Fruit fly (Drosophila melanogaster) whole organism, pupa: ENCODE results near the gene AP-2alpha.

Experiments
- CG10348 ChIP-seq: fragments of 200-800 bp; sonication (Bioruptor generic); IDR thresholded peaks from 2 replicates; pipeline ENCODE4 v1.3.6; 2022; ENCODE audit warnings: missing biosample characterization, missing genetic modification characterization
- CG12605 ChIP-seq: fragments of 200-800 bp; sonication (Bioruptor generic); IDR thresholded peaks from 2 replicates; pipeline ENCODE4 v1.3.6; 2022; ENCODE audit warnings: missing biosample characterization, missing genetic modification characterization
- CG13204 ChIP-seq: fragments of 200-800 bp; sonication (Bioruptor generic); optimal IDR thresholded peaks from 2 replicates; lab custom pipeline; 2018; ENCODE audit warnings: missing biosample characterization, mild to moderate bottlenecking, missing genetic modification characterization, moderate library complexity
- CG14655 ChIP-seq: fragments of 200-800 bp; sonication (Bioruptor generic); optimal IDR thresholded peaks from 3 replicates; lab custom pipeline; 2017; ENCODE audit warnings: mild to moderate bottlenecking, missing biosample characterization, missing genetic modification reagents, missing genetic modification characterization
- CG15710 ChIP-seq: fragments of 200-800 bp; sonication (Bioruptor generic); optimal IDR thresholded peaks from 2 replicates; lab custom pipeline; 2018; ENCODE audit warnings: missing biosample characterization, mild to moderate bottlenecking, missing genetic modification characterization, moderate library complexity
- CG17806 ChIP-seq: fragments of 200-800 bp; sonication (Bioruptor generic); optimal IDR thresholded peaks from 2 replicates; lab custom pipeline; 2018; ENCODE audit warnings: missing biosample characterization, mild to moderate bottlenecking, missing genetic modification characterization, moderate library complexity
- CG32121 ChIP-seq: fragments of 200-800 bp; sonication (Bioruptor generic); IDR thresholded peaks from 2 replicates; pipeline ENCODE4 v1.3.6; 2022; ENCODE audit warnings: missing biosample characterization, missing genetic modification characterization
- CG34367 ChIP-seq: fragments of 200-800 bp; sonication (Bioruptor generic); optimal IDR thresholded peaks from 2 replicates; lab custom pipeline; 2018; ENCODE audit warnings: missing biosample characterization, mild to moderate bottlenecking, missing genetic modification characterization
- CG4496 ChIP-seq: fragments of 200-800 bp; sonication (Bioruptor generic); IDR thresholded peaks from 3 replicates; pipeline ENCODE4 v1.3.6; 2022; ENCODE audit warnings: missing biosample characterization, missing genetic modification characterization
- CG8159 ChIP-seq: fragments of 200-800 bp; sonication (Bioruptor generic); optimal IDR thresholded peaks from 3 replicates; lab custom pipeline; 2018; ENCODE audit warnings: missing biosample characterization, mild to moderate bottlenecking, missing genetic modification characterization, moderate library complexity
- CG8301 ChIP-seq: fragments of 200-800 bp; sonication (Bioruptor generic); optimal IDR thresholded peaks from 2 replicates; lab custom pipeline; 2018; ENCODE audit warnings: missing biosample characterization, mild to moderate bottlenecking, missing genetic modification characterization
- CG9948 ChIP-seq: fragments of 200-800 bp; sonication (Bioruptor generic); optimal IDR thresholded peaks from 2 replicates; lab custom pipeline; 2018; ENCODE audit warnings: missing biosample characterization, mild to moderate bottlenecking, missing genetic modification characterization, moderate library complexity
- D1 ChIP-seq: fragments of 200-800 bp; sonication (Bioruptor generic); optimal IDR thresholded peaks from 2 replicates; lab custom pipeline; 2018; ENCODE audit warnings: missing biosample characterization, mild to moderate bottlenecking, missing genetic modification characterization, moderate library complexity
- EcR ChIP-seq: fragments of 200-800 bp; sonication (Bioruptor generic); optimal IDR thresholded peaks from 3 replicates; lab custom pipeline; 2019; ENCODE audit warnings: missing biosample characterization, missing genetic modification characterization, mild to moderate bottlenecking, moderate library complexity, missing genetic modification reagents
- Ets98B ChIP-seq: fragments of 200-800 bp; sonication (Bioruptor generic); IDR thresholded peaks from 2 replicates; pipeline ENCODE4 v1.3.6; 2022; ENCODE audit warnings: missing biosample characterization, missing genetic modification characterization
- Pif1A ChIP-seq: fragments of 200-800 bp; sonication (Bioruptor generic); optimal IDR thresholded peaks from 3 replicates; lab custom pipeline; 2016; ENCODE audit warnings: missing biosample characterization, missing genetic modification characterization
- Pif1B ChIP-seq: fragments of 200-800 bp; sonication (Bioruptor generic); optimal IDR thresholded peaks from 3 replicates; lab custom pipeline; 2016; ENCODE audit warnings: missing biosample characterization, missing genetic modification characterization
- Snoo ChIP-seq: fragments of 200-800 bp; sonication (Bioruptor generic); optimal IDR thresholded peaks from 3 replicates; lab custom pipeline; 2017; ENCODE audit warnings: missing biosample characterization, mild to moderate bottlenecking, missing genetic modification characterization, inconsistent platforms
- fd96Ca ChIP-seq: fragments of 200-800 bp; sonication (Bioruptor generic); IDR thresholded peaks from 3 replicates; pipeline ENCODE4 v1.3.6; 2022; ENCODE audit warnings: missing biosample characterization, missing genetic modification characterization
- gl ChIP-seq: fragments of 200-800 bp; sonication (Bioruptor generic); optimal IDR thresholded peaks from 2 replicates; lab custom pipeline; 2018; ENCODE audit warnings: missing biosample characterization, mild to moderate bottlenecking, missing genetic modification characterization
- rn ChIP-seq: fragments of 200-800 bp; sonication (Bioruptor generic); IDR thresholded peaks from 2 replicates; pipeline ENCODE4 v1.3.6; 2022; ENCODE audit warnings: missing biosample characterization, missing genetic modification characterization

AP-2alpha gene

DNA sequence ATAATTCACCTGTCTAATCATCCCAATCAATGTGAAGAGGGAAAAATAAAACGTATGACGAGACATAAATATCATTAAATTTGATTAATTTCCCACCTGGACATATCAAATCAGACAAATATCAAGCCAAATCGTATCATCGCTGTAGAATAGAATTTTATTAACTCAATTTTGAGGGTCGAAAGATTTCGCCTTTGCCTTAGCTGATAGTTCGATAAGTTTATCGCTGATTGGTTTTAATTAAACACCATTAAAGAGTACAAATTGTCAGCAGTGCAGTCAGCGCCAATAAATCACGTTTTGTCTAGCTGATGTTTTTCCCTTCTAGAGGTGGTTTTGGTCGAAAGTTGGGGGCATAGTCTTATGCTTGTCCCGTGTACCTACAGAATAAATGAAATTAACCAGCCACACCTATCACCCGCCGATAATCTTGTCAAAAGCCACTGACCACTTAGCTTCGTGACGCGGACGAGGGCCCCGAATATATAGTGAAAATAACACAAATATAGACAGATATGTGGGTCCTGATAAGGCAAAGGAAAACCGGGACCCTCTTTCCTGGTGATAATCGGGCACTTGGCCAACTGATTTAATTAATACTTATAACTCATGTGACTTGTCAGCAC lies 35.6 kb downstream of the AP-2alpha start:
- TF ChIP-seq Pif1B (GFP tag; lab: Kevin White, UChicago) (no peak), CG4496 (no peak), CG8159 (no peak), D1 (tag; lab: Kevin White, UChicago) (no peak), CG17806 (no peak), Pif1A (GFP tag; lab: Kevin White, UChicago) (no peak), CG13204 (GFP tag; lab: Kevin White, UChicago) (no peak), CG8301 (tag; lab: Kevin White, UChicago) (no peak), CG15710 (tag; lab: Kevin White, UChicago) (no peak), CG14655 (GFP tag; lab: Kevin White, UChicago) (no peak), CG9948 (tag; lab: Kevin White, UChicago) (no peak), CG32121 (no peak), EcR (GFP tag; lab: Kevin White, UChicago) (no peak), gl (tag; lab: Kevin White, UChicago) (no peak), fd96Ca (GFP tag; lab: Robert Waterston, UW) (no peak), Ets98B (GFP tag; lab: Robert Waterston, UW) (no peak), CG10348 (GFP tag; lab: Robert Waterston, UW) (no peak), CG12605 (GFP tag; lab: Robert Waterston, UW) (no peak), Snoo (tag; lab: Kevin White, UChicago) (no peak)

DNA sequence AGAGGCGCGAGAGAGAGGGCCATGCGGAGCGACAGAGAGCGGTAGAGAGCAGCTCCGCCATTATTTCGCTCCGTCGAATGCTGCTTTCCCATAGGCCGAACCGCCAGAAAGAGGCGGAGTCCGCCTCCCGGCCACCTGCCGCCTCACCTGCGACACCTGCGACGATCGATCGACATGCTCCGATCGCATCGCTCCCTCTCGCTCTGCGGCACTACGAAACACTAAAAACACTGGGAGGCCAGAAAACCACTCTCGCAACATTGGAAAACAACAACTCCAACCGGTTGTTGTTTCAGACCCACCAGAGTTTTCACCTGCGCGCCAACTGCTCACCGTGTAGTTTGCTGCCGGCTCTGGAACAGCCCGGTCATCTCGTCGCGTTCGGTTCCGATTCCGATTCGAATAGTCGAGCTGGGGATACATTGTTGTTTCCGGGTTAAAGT lies 36.8 kb downstream of the AP-2alpha start, which contains the start of gene al:
TSS of gene al (plus strand) at position 333 of the 443 bp plus-strand sequence.
- TF ChIP-seq CG8159: no peak
- TF ChIP-seq CG14655 (GFP tag; lab: Kevin White, UChicago): no peak
- TF ChIP-seq CG17806: no peak
- TF ChIP-seq CG15710 (tag; lab: Kevin White, UChicago): no peak
- TF ChIP-seq Snoo (tag; lab: Kevin White, UChicago): no peak
- no peak for TF ChIP-seq CG13204 (GFP tag; lab: Kevin White, UChicago)
- no peak for TF ChIP-seq CG10348 (GFP tag; lab: Robert Waterston, UW)
- 0 out of 3 replicates have a peak, but pooled peaks have one; percentile 36 for TF ChIP-seq CG4496
- TF ChIP-seq Ets98B (GFP tag; lab: Robert Waterston, UW): no peak
- TF ChIP-seq fd96Ca (GFP tag; lab: Robert Waterston, UW): no peak
- TF ChIP-seq CG32121: peak; percentile 18; the same call in 1 of the 2 replicates
- TF ChIP-seq D1 (tag; lab: Kevin White, UChicago): no peak
- TF ChIP-seq EcR (GFP tag; lab: Kevin White, UChicago): peak; percentile 18
- TF ChIP-seq rn: no peak
- TF ChIP-seq CG12605 (GFP tag; lab: Robert Waterston, UW): no peak
- TF ChIP-seq CG8301 (tag; lab: Kevin White, UChicago): no peak
- no peak for TF ChIP-seq Pif1A (GFP tag; lab: Kevin White, UChicago)
- no peak for TF ChIP-seq gl (tag; lab: Kevin White, UChicago)
- no peak for TF ChIP-seq Pif1B (GFP tag; lab: Kevin White, UChicago)
- TF ChIP-seq, all 21 proteins: peak for 3

DNA sequence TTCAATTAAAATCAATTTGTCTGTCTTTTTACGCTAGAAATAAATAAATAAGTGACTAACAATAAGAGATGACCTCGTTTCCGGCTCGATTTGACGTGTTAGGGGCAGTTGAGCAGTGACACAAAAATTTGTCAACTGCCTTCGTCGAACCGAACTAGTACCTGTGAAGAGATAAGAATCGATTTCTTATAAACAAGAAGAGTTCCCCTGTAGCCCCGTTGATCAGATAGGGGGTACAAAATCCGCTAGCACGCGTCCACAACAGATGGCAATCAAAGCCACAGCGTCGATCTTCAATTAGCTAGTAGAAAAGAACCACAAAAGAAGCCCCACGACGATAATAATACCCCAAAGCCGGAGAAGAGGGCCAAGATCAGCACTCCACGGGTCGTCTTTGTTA lies 42.8 kb downstream of the AP-2alpha start:
- TF ChIP-seq EcR (GFP tag; lab: Kevin White, UChicago): no peak
- TF ChIP-seq CG14655 (GFP tag; lab: Kevin White, UChicago): no peak
- no peak for TF ChIP-seq CG10348 (GFP tag; lab: Robert Waterston, UW)
- TF ChIP-seq Pif1A (GFP tag; lab: Kevin White, UChicago): no peak
- no peak for TF ChIP-seq CG8301 (tag; lab: Kevin White, UChicago)
- TF ChIP-seq CG13204 (GFP tag; lab: Kevin White, UChicago): no peak
- no peak for TF ChIP-seq CG15710 (tag; lab: Kevin White, UChicago)
- no peak for TF ChIP-seq CG17806
- no peak for TF ChIP-seq rn
- no peak for TF ChIP-seq Snoo (tag; lab: Kevin White, UChicago)
- no peak for TF ChIP-seq Ets98B (GFP tag; lab: Robert Waterston, UW)
- no peak for TF ChIP-seq CG8159
- no peak for TF ChIP-seq gl (tag; lab: Kevin White, UChicago)
- TF ChIP-seq CG12605 (GFP tag; lab: Robert Waterston, UW): no peak

DNA sequence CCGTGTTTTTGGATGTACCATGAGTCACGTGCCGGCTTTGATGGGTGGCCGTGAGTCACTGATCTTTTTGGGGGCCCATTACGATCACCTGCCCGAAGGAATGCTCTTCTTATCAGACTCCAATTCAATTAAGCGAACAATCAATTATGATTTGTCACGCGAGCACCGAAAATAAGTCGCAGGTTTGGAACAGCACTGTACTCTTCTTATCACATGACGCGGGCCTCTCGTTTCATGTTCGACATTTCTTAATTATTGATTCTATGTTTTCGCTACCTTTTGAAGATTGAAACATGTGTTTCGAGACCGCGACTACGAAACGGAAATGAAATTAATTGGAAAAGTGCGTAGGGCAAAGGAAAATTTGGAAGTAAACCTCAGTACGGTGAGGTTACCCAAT lies 44.8 kb downstream of the AP-2alpha start:
- TF ChIP-seq CG8301 (tag; lab: Kevin White, UChicago): no peak
- no peak for TF ChIP-seq CG8159
- TF ChIP-seq rn: no peak
- TF ChIP-seq CG17806: no peak
- TF ChIP-seq CG15710 (tag; lab: Kevin White, UChicago): no peak
- no peak for TF ChIP-seq Pif1A (GFP tag; lab: Kevin White, UChicago)
- no peak for TF ChIP-seq CG13204 (GFP tag; lab: Kevin White, UChicago)
- TF ChIP-seq Pif1B (GFP tag; lab: Kevin White, UChicago): no peak
- no peak for TF ChIP-seq EcR (GFP tag; lab: Kevin White, UChicago)
- no peak for TF ChIP-seq Ets98B (GFP tag; lab: Robert Waterston, UW)
- TF ChIP-seq CG14655 (GFP tag; lab: Kevin White, UChicago): no peak
- TF ChIP-seq fd96Ca (GFP tag; lab: Robert Waterston, UW): no peak
- no peak for TF ChIP-seq D1 (tag; lab: Kevin White, UChicago)
- no peak for TF ChIP-seq gl (tag; lab: Kevin White, UChicago)
- no peak for TF ChIP-seq CG10348 (GFP tag; lab: Robert Waterston, UW)
- no peak for TF ChIP-seq CG34367
- TF ChIP-seq CG12605 (GFP tag; lab: Robert Waterston, UW): no peak
- TF ChIP-seq Snoo (tag; lab: Kevin White, UChicago): no peak
- no peak for TF ChIP-seq CG32121

DNA sequence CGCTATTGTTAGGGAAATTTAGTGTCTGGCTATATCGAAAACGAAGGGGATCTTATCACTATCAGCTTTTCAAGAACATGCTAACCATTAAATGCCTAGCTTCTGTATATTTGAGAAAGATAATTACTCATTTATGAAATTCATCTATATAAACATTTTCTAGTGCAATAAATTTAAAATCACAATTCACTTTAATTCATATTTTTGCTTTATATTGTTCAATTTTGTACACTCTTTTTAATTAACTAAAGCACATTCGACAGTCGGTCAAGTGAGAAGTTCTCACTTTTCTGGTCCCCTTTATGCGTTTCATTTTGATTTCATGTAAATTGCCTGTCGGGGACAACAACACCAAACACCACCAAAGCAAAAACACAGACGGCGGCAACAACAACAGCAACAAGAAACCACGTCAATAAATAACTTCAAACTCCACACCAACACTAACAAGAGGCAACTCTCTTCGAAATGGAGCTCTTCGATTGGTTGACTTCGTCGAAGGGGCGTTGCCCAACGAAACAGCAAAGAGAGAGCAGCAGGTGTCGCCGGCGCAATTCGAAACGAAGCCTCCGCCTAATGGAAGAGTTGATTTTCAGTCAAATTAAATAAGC lies 46.1 kb downstream of the AP-2alpha start:
- no peak for TF ChIP-seq CG8301 (tag; lab: Kevin White, UChicago)
- TF ChIP-seq CG32121: no peak
- TF ChIP-seq, all 21 proteins: peak for 0
